Worm (Caenorhabditis elegans) whole organism, L1 larva: ENCODE results near the gene mxl-1.

Experiments used
- aha-1 ChIP-seq: fragments of 150-350 bp; optimal IDR thresholded peaks from 2 replicates; lab custom pipeline; 2014; ENCODE audit warnings: missing biosample characterization, missing genetic modification characterization
- efl-1 ChIP-seq, 4 experiments: fragments of 150-350 bp; optimal IDR thresholded peaks in 3 of 4; peaks in 1 of 4; 1 replicate in 1 of 4; 2 replicates in 3 of 4; lab custom pipeline; 2014; ENCODE audit warnings: missing biosample characterization in 2 of 4, missing genetic modification characterization in 2 of 4, missing genetic modification reagents in 2 of 4
- lin-35 ChIP-seq, 2 experiments: fragments of 150-350 bp; optimal IDR thresholded peaks; 2 replicates each; lab custom pipeline; 2014; ENCODE audit warnings: missing biosample characterization in 2 of 2, missing genetic modification characterization in 2 of 2, missing genetic modification reagents in 2 of 2
- snpc-4 ChIP-seq: fragments of 150-350 bp; optimal IDR thresholded peaks from 2 replicates; lab custom pipeline; 2014; ENCODE audit warnings: missing biosample characterization, missing genetic modification characterization
- xbp-1 ChIP-seq: sonication (generic microtip); optimal IDR thresholded peaks from 2 replicates; lab custom pipeline; 2016; ENCODE audit warnings: missing genetic modification characterization, missing compliant biosample characterization

ce11 chrV:11216137-11216536 is 28.5 kb upstream of the mxl-1 start:
- TF ChIP-seq snpc-4 (tag; lab: Kevin White, UChicago) = no peak
- TF ChIP-seq aha-1 (tag; lab: Kevin White, UChicago) = no peak
- no peak for TF ChIP-seq efl-1 (optimal IDR thresholded peaks at IDR 0.05; lab: Kevin White, UChicago)
- no peak for TF ChIP-seq efl-1 (GFP tag; optimal IDR thresholded peaks at IDR 0.05 in 1 of 2; lab: Kevin White, UChicago)
- TF ChIP-seq xbp-1 (tag; lab: Kevin White, UChicago) = no peak
- no peak for TF ChIP-seq lin-35 (GFP tag; optimal IDR thresholded peaks at IDR 0.05; lab: Kevin White, UChicago)
